Worm (Caenorhabditis elegans) whole organism, L4/young adult: ENCODE measurements around the gene Y39D8A.1.

Source experiments
- dao-5 ChIP-seq: sonication (generic microtip); optimal IDR thresholded peaks from 2 replicates; lab custom pipeline; 2016; ENCODE audit warnings: missing genotype, missing genetic modification characterization, moderate library complexity, missing compliant biosample characterization
- him-1 ChIP-seq: sonication (generic microtip); optimal IDR thresholded peaks from 2 replicates; lab custom pipeline; 2016; ENCODE audit warnings: missing genotype, missing genetic modification reagents, missing genetic modification characterization, missing compliant biosample characterization

DNA sequence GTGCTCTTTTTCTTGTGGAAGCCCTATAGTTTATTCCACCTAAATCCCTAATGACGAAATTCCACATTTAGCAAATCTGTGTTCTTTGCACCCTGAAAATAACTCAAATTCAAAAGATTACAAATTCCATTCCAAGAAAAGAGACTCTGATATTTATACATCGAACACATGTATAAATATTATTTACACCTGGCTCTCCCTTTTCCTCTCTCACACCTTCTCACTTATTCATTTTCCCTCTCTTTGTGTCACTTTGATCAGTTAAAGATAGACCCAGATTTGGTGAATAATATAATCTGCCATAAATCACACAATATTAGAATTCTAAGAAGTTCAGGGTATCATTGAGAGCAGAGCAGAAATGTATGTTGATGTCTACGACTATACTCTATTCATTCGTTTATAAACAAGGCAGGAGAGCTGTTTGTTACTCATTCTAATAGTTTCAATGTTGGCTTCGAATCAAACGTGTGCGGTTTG, 26.3 kb upstream of the Y39D8A.1 start, which contains the start of gene nhr-254:
- TF ChIP-seq dao-5 (tag; lab: Kevin White, UChicago) (no peak), him-1 (no peak)
